Worm (Caenorhabditis elegans) whole organism, L3 larva: ENCODE results near the gene spe-18.

ENCODE experiments used
- R02D3.7 ChIP-seq: fragments of 150-350 bp; optimal IDR thresholded peaks from 2 replicates; lab custom pipeline; 2014; ENCODE audit warnings: missing biosample characterization, missing genetic modification characterization
- ZK546.5 ChIP-seq: sonication (generic microtip); optimal IDR thresholded peaks from 2 replicates; lab custom pipeline; 2017; ENCODE audit warnings: missing biosample characterization, missing genetic modification characterization
- ceh-16 ChIP-seq: sonication (generic microtip); optimal IDR thresholded peaks from 2 replicates; lab custom pipeline; 2017; ENCODE audit warnings: missing biosample characterization, missing genetic modification characterization
- egl-27 ChIP-seq: sonication (generic microtip); optimal IDR thresholded peaks from 4 replicates; lab custom pipeline; 2017; ENCODE audit warnings: missing biosample characterization, missing genetic modification reagents, missing genetic modification characterization
- egl-5 ChIP-seq: fragments of 150-350 bp; optimal IDR thresholded peaks from 2 replicates; lab custom pipeline; 2017; ENCODE audit warnings: missing biosample characterization, missing genetic modification reagents, missing genetic modification characterization, inconsistent platforms
- fkh-2 ChIP-seq: fragments of 150-350 bp; optimal IDR thresholded peaks from 2 replicates; lab custom pipeline; 2014; ENCODE audit warnings: missing biosample characterization, missing genetic modification reagents, missing genetic modification characterization
- nhr-12 ChIP-seq: fragments of 150-350 bp; optimal IDR thresholded peaks from 2 replicates; lab custom pipeline; 2014; ENCODE audit warnings: missing biosample characterization, missing genetic modification characterization
- nhr-25 ChIP-seq: sonication (generic microtip); optimal IDR thresholded peaks from 2 replicates; lab custom pipeline; 2017; ENCODE audit warnings: missing biosample characterization, missing genetic modification characterization
- skn-1 ChIP-seq: fragments of 150-350 bp; optimal IDR thresholded peaks from 2 replicates; lab custom pipeline; 2014; ENCODE audit warnings: missing biosample characterization, missing genetic modification characterization
- unc-62 ChIP-seq: fragments of 150-350 bp; sonication (generic microtip); optimal IDR thresholded peaks from 4 replicates; lab custom pipeline; 2014; ENCODE audit warnings: missing biosample characterization, missing genetic modification reagents, missing genetic modification characterization
- zag-1 ChIP-seq: fragments of 150-350 bp; optimal IDR thresholded peaks from 2 replicates; lab custom pipeline; 2014; ENCODE audit warnings: missing biosample characterization, missing genetic modification characterization
- ztf-11 ChIP-seq: fragments of 150-350 bp; optimal IDR thresholded peaks from 2 replicates; lab custom pipeline; 2014; ENCODE audit warnings: missing biosample characterization, missing genetic modification characterization

- TF ChIP-seq nhr-25 (tag; lab: Kevin White, UChicago) (no peak), zag-1 (tag; lab: Kevin White, UChicago) (no peak), nhr-12 (tag; lab: Kevin White, UChicago) (no peak), R02D3.7 (tag; lab: Kevin White, UChicago) (no peak), egl-27 (tag; lab: Kevin White, UChicago) (no peak), fkh-2 (tag; lab: Kevin White, UChicago) (no peak), ceh-16 (tag; lab: Kevin White, UChicago) (no peak), skn-1 (no peak), egl-5 (tag; lab: Kevin White, UChicago) (no peak), ztf-11 (tag; lab: Kevin White, UChicago) (no peak), ZK546.5 (no peak), unc-62 (GFP tag; lab: Kevin White, UChicago) (no peak)
Observed at ce11 chrII:13163009-13163408, 9.8 kb upstream of the spe-18 start.
